Fruit fly (Drosophila melanogaster) ovary, adult (tissue): ENCODE measurements around the gene aru.
A peak's percentile ranks its signal among the peaks of the same experiment; 100 is the strongest.

Experiments used
- CG17801 ChIP-seq: fragments of 200-800 bp; optimal IDR thresholded peaks from 2 replicates; lab custom pipeline; 2019; ENCODE audit warnings: missing biosample characterization, mild to moderate bottlenecking, missing genetic modification characterization, moderate library complexity; ENCODE audit not compliant: partially characterized antibody

aru gene

DNA sequence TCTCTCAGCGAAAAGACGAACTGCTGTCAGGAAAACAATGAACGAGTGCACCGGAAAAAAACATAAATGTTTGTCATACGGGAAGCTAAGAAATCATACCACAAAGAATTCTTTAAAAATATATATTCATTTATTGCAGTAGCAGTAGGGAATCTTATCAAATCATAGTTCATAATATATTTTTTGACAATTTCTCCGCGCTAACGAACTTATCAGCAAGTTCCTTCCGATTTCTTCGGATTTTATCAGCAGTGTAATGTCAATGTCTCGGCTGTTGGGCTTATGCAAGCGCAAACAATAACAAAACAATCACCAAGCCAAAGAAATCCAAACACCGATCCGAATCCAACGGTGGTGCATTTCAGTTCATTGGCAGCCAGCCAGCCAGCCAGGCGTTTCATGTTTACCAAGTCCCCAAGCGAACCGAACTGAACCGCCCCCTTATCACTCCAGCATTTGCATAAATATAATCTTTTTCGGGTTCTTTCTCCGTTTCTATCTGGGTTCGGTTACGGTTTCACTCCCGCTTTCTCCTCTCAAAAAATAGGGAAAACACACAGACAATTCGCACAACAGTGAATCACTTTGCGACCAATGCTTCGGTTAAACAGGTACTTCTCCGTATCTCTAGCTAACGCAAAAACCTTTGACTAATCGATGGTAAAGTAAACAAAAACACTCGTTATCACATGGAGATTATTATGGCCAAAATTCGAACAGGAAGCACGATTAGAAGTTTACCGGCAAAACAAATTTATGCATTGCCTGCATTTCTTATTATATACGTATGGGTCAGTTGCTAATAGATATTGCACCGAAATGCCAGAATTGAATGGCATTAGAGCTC is 40.4 kb downstream of the aru start:
- TF ChIP-seq CG17801 (GFP tag; lab: Kevin White, UChicago) = no peak

DNA sequence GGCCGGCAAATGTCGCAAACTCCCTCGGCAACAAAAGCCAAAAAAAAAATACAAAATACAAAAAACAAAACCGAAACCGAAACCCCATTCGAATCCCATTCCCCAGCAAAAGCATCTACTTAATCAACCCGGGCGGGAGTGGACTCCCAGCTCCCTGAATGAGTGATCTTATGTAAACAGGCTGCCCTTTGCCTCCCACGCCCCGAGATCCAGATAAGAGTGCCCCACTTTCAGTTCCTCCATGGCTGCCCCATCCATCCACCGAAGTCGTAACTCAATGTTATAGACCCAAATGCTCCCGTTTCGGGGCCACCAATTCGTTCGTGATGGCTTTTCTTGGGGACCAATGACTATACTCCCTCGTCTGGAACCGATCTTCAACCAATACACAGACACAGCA is 41.1 kb downstream of the aru start:
- no peak for TF ChIP-seq CG17801 (GFP tag; lab: Kevin White, UChicago)

DNA sequence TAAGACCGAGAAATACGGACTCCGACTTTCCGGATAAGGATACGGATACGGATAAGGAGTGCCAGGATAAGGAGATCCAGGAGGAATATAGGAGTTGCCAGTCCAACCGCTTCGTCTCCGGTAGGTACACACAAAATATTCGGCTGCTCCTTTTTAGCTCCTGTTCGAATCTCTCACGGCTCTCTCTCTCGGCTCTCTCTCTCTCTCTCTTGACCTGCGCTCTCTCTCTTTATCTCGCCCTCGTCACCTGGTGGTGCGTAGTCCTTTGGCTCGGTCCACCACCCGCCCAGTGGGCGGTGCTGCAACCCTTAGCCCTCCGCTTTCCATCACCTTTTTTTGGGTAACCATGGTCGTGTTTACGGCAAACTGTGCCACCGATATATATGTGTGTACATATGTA is 41.8 kb downstream of the aru start:
- no peak for TF ChIP-seq CG17801 (GFP tag; lab: Kevin White, UChicago)

DNA sequence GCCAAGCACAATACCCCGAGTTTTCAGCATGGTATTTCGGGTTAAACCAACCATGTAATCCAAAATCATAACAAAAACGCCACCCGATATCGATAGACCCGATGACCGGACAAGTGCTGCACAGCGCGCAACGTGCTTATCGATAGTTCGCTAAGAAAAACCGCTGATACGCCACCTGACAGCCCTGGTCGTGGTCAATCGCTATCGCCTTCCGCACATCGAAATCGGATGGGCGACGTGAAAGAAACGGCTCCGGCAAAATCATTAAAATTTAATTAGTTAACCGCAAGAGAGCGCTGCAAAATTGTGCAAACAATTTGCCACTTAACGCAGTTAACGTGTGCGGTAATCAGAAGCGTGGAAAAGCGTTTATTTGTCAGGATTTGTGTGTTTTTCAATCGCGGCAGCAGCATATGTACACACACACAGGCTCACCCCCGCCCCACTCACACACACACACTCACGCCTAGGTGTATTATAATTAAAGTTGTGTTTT is 42.3 kb downstream of the aru start, which contains the start of the genes CG3862 and dock:
Gene CG3862, minus strand, starts transcription at position 94 of the 496 bp plus-strand sequence.
Gene dock, plus strand, starts transcription at position 202 of the 496 bp plus-strand sequence.
- peak; percentile 60 for TF ChIP-seq CG17801 (GFP tag; lab: Kevin White, UChicago)

DNA sequence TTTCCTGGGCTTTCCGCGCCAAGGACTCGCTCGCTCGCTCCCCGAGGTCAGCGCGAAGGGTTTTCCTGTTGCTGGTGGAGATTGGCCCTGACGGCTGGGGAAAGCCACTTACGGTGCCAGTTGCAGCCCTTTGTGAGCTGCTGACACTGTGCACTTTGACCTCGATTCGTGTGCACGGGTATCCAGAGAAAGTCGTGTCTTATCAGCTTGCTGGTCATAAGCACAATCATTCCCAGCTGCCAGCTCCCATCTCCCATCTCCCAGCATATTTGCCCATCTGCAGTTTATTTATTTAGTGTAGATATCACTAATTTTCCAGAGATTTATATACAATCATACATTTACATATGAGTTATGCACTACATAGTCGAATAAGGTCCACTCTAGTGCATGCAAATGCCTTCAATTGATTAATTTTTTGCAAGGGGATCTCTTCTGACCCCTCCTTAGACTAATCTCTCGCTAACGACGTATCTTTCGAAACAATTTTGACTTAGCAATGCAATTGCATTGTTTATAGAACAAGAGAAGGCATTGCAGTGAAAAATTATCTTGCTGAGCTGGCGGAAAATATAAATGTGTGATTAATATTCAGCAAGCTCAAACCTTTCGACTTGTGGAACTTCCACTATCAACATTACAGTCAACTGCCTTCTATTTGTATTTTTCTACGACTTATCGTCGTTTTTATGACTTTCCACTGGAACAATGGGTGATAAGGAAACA is 46.0 kb downstream of the aru start:
- TF ChIP-seq CG17801 (GFP tag; lab: Kevin White, UChicago) = peak; percentile 12

DNA sequence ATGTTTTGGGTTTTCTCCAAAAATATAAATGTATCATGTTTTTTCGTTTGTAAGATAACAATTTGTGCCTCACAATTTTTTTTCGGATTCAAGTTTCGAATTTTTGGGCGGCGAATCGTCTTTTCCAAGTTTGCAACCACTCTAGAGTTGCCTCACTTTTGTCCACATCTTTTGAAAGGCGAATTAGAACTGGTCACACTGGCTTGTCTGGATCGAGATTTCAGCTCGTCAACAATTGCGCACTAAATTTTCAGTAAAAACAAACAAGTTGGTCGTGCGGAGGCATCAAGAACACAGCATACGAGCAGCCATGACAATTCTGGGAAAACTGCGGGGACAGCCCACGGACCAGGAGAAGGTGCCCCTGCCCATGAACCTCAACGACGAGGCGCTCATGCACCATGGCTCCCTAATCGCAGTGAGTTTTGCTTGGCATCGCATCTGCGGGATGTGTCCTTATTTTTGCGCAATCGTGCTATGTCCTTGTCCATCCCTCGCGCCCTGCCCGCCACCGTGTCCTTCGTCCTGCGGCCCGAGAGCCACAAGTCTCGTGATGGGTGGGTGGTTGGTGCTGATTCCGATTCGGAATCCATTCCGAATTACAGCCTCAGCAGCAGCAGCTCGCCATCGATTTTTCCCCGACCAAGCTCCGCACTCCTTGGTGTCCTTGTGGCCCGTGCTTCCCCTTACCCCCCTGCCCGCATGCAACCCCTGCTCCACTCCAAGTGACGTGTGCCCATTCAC is 46.7 kb downstream of the aru start, which contains the start of gene CG3662:
Gene CG3662, plus strand, starts transcription at position 48 of the 744 bp plus-strand sequence.
- peak; percentile 57 for TF ChIP-seq CG17801 (GFP tag; lab: Kevin White, UChicago)

DNA sequence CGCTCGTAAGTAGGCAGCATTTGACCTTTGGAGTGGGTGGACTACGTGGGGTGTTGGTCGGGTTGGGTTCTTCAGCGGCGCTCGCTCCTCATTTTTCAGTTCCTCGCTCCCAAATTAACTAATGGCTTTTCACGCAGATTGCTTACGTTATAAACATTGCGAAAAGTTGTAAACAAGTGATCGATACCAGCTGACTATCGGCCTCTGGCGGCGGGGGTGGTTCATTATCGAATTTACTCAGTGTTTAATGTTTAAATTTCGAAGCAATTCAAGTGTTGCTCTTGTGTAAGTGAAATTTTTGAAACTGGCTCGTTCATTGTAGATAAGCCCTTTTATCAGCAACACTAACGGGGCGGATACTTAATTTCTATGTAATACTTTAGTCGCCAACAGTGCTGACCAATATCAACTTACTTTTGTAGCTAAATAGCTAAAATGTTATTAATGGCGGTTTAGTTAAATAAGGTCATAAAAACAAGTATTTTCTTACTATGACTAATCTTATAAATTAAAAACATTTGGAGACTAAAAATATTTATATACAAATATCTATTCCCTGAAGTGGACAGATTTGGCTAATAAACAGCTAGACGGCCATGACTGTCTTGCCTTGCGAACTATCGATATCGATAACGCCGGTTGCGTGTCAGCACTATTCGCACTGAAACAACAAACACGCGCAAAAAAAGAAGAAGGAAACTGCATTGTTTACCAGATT is 48.7 kb downstream of the aru start, which contains the start of the genes PGAP2 and Clp:
Gene PGAP2, minus strand, starts transcription at position 194 of the 718 bp plus-strand sequence.
Gene Clp, plus strand, starts transcription at position 650 of the 718 bp plus-strand sequence.
- peak; percentile 57 for TF ChIP-seq CG17801 (GFP tag; lab: Kevin White, UChicago)

DNA sequence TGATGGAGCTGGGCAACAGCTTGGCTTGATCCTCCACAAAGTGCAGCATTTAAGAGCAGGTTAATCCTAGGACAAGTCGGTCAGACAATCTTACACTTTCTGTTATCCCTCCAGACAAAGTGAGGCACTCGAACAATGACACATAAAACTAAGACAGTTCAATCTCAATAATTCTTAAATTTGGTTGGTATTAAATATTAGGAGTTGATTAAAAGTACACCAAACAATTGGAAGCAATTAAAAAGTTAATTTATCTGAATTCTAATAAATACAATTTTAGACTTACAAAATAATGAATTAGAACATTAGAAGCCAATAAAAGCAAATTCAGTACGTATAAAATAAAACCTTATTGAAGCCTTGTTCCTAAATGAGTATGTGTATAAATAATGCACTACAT is 50.3 kb downstream of the aru start, which contains the start of gene CG15880:
Gene CG15880, minus strand, starts transcription at position 101 of the 400 bp plus-strand sequence.
- TF ChIP-seq CG17801 (GFP tag; lab: Kevin White, UChicago) = no peak

DNA sequence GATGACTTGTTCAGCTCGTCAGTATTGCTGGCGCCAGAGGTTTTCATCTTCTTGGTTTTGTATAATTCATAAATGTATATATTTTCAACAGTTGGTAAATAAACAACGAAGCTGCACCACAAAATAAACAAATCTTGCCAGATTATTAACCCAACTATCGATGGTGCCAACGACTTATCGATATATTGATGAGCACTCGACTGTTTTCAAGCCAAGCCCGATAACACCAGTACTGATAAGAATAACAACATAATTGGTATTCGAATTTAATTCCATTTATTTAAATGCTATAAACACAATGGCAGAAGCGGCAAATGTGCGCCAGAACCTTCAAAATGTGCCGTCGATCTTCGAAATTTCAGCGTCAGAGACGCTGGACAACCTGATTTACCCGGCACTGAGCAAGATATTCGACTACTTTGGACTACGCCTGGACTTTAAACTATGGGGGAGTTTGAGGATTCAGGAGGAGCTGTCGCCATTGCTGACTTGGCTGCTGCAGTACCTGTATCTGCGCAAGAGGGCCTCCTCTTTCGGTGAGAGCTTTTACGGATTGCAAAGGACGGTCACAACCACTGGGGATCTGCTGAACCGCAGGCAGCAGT is 52.3 kb downstream of the aru start, which contains the start of the genes Saf6 and Pex12:
Gene Saf6, minus strand, starts transcription at position 166 of the 605 bp plus-strand sequence.
Gene Pex12, plus strand, starts transcription at position 209 of the 605 bp plus-strand sequence.
- TF ChIP-seq CG17801 (GFP tag; lab: Kevin White, UChicago) = no peak
